Fruit fly (Drosophila melanogaster) whole organism, embryonic: ENCODE measurements around the gene Oseg2.

Experiments
- Antp ChIP-seq: fragments of 200-800 bp; sonication (Bioruptor generic); optimal IDR thresholded peaks from 3 replicates; lab custom pipeline; 2016; ENCODE audit warnings: missing biosample characterization, missing genetic modification characterization
- B-H2 ChIP-seq: fragments of 200-800 bp; sonication (Bioruptor generic); optimal IDR thresholded peaks from 2 replicates; lab custom pipeline; 2018; ENCODE audit warnings: missing biosample characterization, mild to moderate bottlenecking, missing genetic modification characterization
- BtbVII ChIP-seq: fragments of 200-800 bp; sonication (Bioruptor generic); optimal IDR thresholded peaks from 3 replicates; lab custom pipeline; 2017; ENCODE audit warnings: missing biosample characterization, mild to moderate bottlenecking, missing genetic modification characterization
- CG10274 ChIP-seq: fragments of 200-800 bp; sonication (Bioruptor generic); optimal IDR thresholded peaks from 3 replicates; lab custom pipeline; 2017; ENCODE audit warnings: missing biosample characterization, mild to moderate bottlenecking, missing genetic modification characterization
- CG10366 ChIP-seq: fragments of 200-800 bp; sonication (Bioruptor generic); IDR thresholded peaks from 2 replicates; pipeline ENCODE4 v1.3.6; 2022; ENCODE audit warnings: missing biosample characterization, missing genetic modification characterization
- CG11085 ChIP-seq: fragments of 200-800 bp; sonication (Bioruptor generic); IDR thresholded peaks from 2 replicates; pipeline ENCODE4 v1.3.6; 2022; ENCODE audit warnings: missing biosample characterization, missing genetic modification characterization
- CG11504 ChIP-seq: fragments of 200-800 bp; sonication (Bioruptor generic); optimal IDR thresholded peaks from 3 replicates; lab custom pipeline; 2019; ENCODE audit warnings: missing biosample characterization, mild to moderate bottlenecking, missing genetic modification characterization, moderate library complexity
- CG11696 ChIP-seq: fragments of 200-800 bp; sonication (Bioruptor generic); IDR thresholded peaks from 2 replicates; pipeline ENCODE4 v1.3.6; 2022; ENCODE audit warnings: missing biosample characterization, missing genetic modification characterization
- CG12071 ChIP-seq: fragments of 200-800 bp; sonication (Bioruptor generic); optimal IDR thresholded peaks from 3 replicates; lab custom pipeline; 2018; ENCODE audit warnings: missing biosample characterization, mild to moderate bottlenecking, missing genetic modification characterization
- CG12104 ChIP-seq: fragments of 200-800 bp; sonication (Bioruptor generic); optimal IDR thresholded peaks from 3 replicates; lab custom pipeline; 2016; ENCODE audit warnings: missing biosample characterization, missing genetic modification characterization
- CG12942 ChIP-seq: fragments of 200-800 bp; sonication (Bioruptor generic); optimal IDR thresholded peaks from 3 replicates; lab custom pipeline; 2016; ENCODE audit warnings: missing biosample characterization, missing genetic modification characterization
- CG13296 ChIP-seq: fragments of 200-800 bp; sonication (Bioruptor generic); optimal IDR thresholded peaks from 3 replicates; lab custom pipeline; 2018; ENCODE audit warnings: missing biosample characterization, mild to moderate bottlenecking, missing genetic modification characterization
- CG1529 ChIP-seq: fragments of 200-800 bp; sonication (Bioruptor generic); optimal IDR thresholded peaks from 3 replicates; lab custom pipeline; 2018; ENCODE audit warnings: missing biosample characterization, missing genetic modification characterization
- CG15601 ChIP-seq: fragments of 200-800 bp; sonication (Bioruptor generic); optimal IDR thresholded peaks from 3 replicates; lab custom pipeline; 2019; ENCODE audit warnings: missing biosample characterization, mild to moderate bottlenecking, missing genetic modification characterization, moderate library complexity
- CG17359 ChIP-seq: fragments of 200-800 bp; sonication (Bioruptor generic); optimal IDR thresholded peaks from 3 replicates; lab custom pipeline; 2018; ENCODE audit warnings: missing biosample characterization, mild to moderate bottlenecking, missing genetic modification characterization, moderate library complexity
- CG17568 ChIP-seq: fragments of 200-800 bp; sonication (Bioruptor generic); optimal IDR thresholded peaks from 2 replicates; lab custom pipeline; 2018; ENCODE audit warnings: missing biosample characterization, mild to moderate bottlenecking, missing genetic modification characterization, moderate library complexity
- CG18599 ChIP-seq: fragments of 200-800 bp; sonication (Bioruptor generic); optimal IDR thresholded peaks from 3 replicates; lab custom pipeline; 2017; ENCODE audit warnings: missing biosample characterization, missing genetic modification characterization, mild to moderate bottlenecking, moderate library complexity, missing genetic modification reagents
- CG2678 ChIP-seq: fragments of 200-800 bp; sonication (Bioruptor generic); optimal IDR thresholded peaks from 3 replicates; lab custom pipeline; 2019; ENCODE audit warnings: missing biosample characterization, mild to moderate bottlenecking, missing genetic modification characterization, moderate library complexity
- CG2712 ChIP-seq: fragments of 200-800 bp; optimal IDR thresholded peaks from 3 replicates; lab custom pipeline; 2019; ENCODE audit warnings: missing biosample characterization, mild to moderate bottlenecking, missing genetic modification characterization, moderate library complexity
- CG30020 ChIP-seq: fragments of 200-800 bp; optimal IDR thresholded peaks from 2 replicates; lab custom pipeline; 2019; ENCODE audit warnings: missing biosample characterization, mild to moderate bottlenecking, missing genetic modification characterization, moderate library complexity
- CG3065 ChIP-seq: fragments of 200-800 bp; sonication (Bioruptor generic); optimal IDR thresholded peaks from 2 replicates; lab custom pipeline; 2016; ENCODE audit warnings: missing biosample characterization, missing genetic modification characterization
- CG31388 ChIP-seq: fragments of 200-800 bp; sonication (Bioruptor generic); optimal IDR thresholded peaks from 2 replicates; lab custom pipeline; 2016; ENCODE audit warnings: missing biosample characterization, missing genetic modification characterization
- CG31441 ChIP-seq: fragments of 200-800 bp; sonication (Bioruptor generic); IDR thresholded peaks from 2 replicates; pipeline ENCODE4 v1.3.6; 2022; ENCODE audit warnings: missing biosample characterization, missing genetic modification characterization
- CG6765 ChIP-seq: fragments of 200-800 bp; sonication (Bioruptor generic); optimal IDR thresholded peaks from 3 replicates; lab custom pipeline; 2017; ENCODE audit warnings: missing biosample characterization, mild to moderate bottlenecking, missing genetic modification characterization
- CG7357 ChIP-seq: fragments of 200-800 bp; sonication (Bioruptor generic); IDR thresholded peaks from 3 replicates; pipeline ENCODE4 v1.3.6; 2022; ENCODE audit warnings: missing biosample characterization, missing genetic modification characterization
- CG7745 ChIP-seq: fragments of 200-800 bp; sonication (Bioruptor generic); optimal IDR thresholded peaks from 2 replicates; lab custom pipeline; 2018; ENCODE audit warnings: missing biosample characterization, mild to moderate bottlenecking, missing genetic modification characterization, moderate library complexity
- CG7839 ChIP-seq: fragments of 200-800 bp; sonication (Bioruptor generic); optimal IDR thresholded peaks from 3 replicates; lab custom pipeline; 2018; ENCODE audit warnings: missing biosample characterization, mild to moderate bottlenecking, missing genetic modification characterization, moderate library complexity
- CG8478 ChIP-seq: fragments of >200 bp; optimal IDR thresholded peaks from 2 replicates; lab custom pipeline; 2018
- CG9876 ChIP-seq: fragments of 200-800 bp; sonication (Bioruptor generic); optimal IDR thresholded peaks from 2 replicates; lab custom pipeline; 2016; ENCODE audit warnings: missing biosample characterization, missing genetic modification characterization
- Camta ChIP-seq: fragments of 200-800 bp; sonication (Bioruptor generic); optimal IDR thresholded peaks from 2 replicates; lab custom pipeline; 2016; ENCODE audit warnings: missing biosample characterization, missing genetic modification characterization
- HHEX ChIP-seq: fragments of 200-800 bp; sonication (Bioruptor generic); optimal IDR thresholded peaks from 3 replicates; lab custom pipeline; 2017; ENCODE audit warnings: missing biosample characterization, mild to moderate bottlenecking, missing genetic modification characterization, missing genetic modification reagents
- Hr39 ChIP-seq: fragments of >200 bp; optimal IDR thresholded peaks from 2 replicates; lab custom pipeline; 2017
- Meics ChIP-seq: fragments of 200-800 bp; sonication (Bioruptor generic); optimal IDR thresholded peaks from 2 replicates; lab custom pipeline; 2017; ENCODE audit warnings: missing biosample characterization, mild to moderate bottlenecking, missing genetic modification characterization
- Neu2 ChIP-seq: fragments of 200-800 bp; sonication (Bioruptor generic); optimal IDR thresholded peaks from 3 replicates; lab custom pipeline; 2016; ENCODE audit warnings: missing biosample characterization, missing genetic modification characterization, borderline replicate concordance
- Nf-YB ChIP-seq: fragments of 200-800 bp; sonication (Bioruptor generic); optimal IDR thresholded peaks from 3 replicates; lab custom pipeline; 2019; ENCODE audit warnings: missing biosample characterization, mild to moderate bottlenecking, missing genetic modification characterization, moderate library complexity
- Side ChIP-seq: fragments of 200-800 bp; sonication (Bioruptor generic); optimal IDR thresholded peaks from 2 replicates; lab custom pipeline; 2016; ENCODE audit warnings: missing biosample characterization, missing genetic modification characterization
- Xbp1 ChIP-seq: fragments of 200-800 bp; sonication (Bioruptor generic); optimal IDR thresholded peaks from 3 replicates; lab custom pipeline; 2016; ENCODE audit warnings: missing biosample characterization, mild to moderate bottlenecking, missing genetic modification characterization
- Xrp1 ChIP-seq: fragments of 200-800 bp; sonication (Bioruptor generic); IDR thresholded peaks from 2 replicates; pipeline ENCODE4 v1.3.6; 2022; ENCODE audit warnings: missing biosample characterization, missing genetic modification characterization
- bcd ChIP-seq: fragments of 200-800 bp; sonication (Bioruptor generic); optimal IDR thresholded peaks from 2 replicates; lab custom pipeline; 2017; ENCODE audit warnings: missing biosample characterization, mild to moderate bottlenecking, missing genetic modification characterization
- btn ChIP-seq: fragments of 200-800 bp; sonication (Bioruptor generic); optimal IDR thresholded peaks from 2 replicates; lab custom pipeline; 2016; ENCODE audit warnings: missing biosample characterization, missing genetic modification characterization
- crp ChIP-seq, 2 experiments: fragments of 200-800 bp; sonication (Bioruptor generic); optimal IDR thresholded peaks; 2 replicates in 1 of 2; 3 replicates in 1 of 2; lab custom pipeline; 2017; ENCODE audit warnings: missing biosample characterization in 2 of 2, missing genetic modification characterization in 2 of 2, mild to moderate bottlenecking in 1 of 2, moderate library complexity in 1 of 2
- kah ChIP-seq: fragments of 200-800 bp; sonication (Bioruptor generic); optimal IDR thresholded peaks from 2 replicates; lab custom pipeline; 2018; ENCODE audit warnings: missing biosample characterization, mild to moderate bottlenecking, missing genetic modification characterization
- lab ChIP-seq: fragments of 200-800 bp; sonication (Bioruptor generic); optimal IDR thresholded peaks from 3 replicates; lab custom pipeline; 2017; ENCODE audit warnings: missing biosample characterization, missing genetic modification characterization, mild to moderate bottlenecking, moderate library complexity, missing genetic modification reagents
- lov ChIP-seq, 2 experiments: fragments of 200-800 bp in 1 of 2; fragments of >200 bp in 1 of 2; sonication (Bioruptor generic) in 1 of 2; IDR thresholded peaks in 1 of 2; optimal IDR thresholded peaks in 1 of 2; 2 replicates in 1 of 2; 3 replicates in 1 of 2; pipeline versions ENCODE4 v1.3.6 to Lab custom; 2017 to 2022; ENCODE audit warnings: missing biosample characterization in 1 of 2, missing genetic modification characterization in 1 of 2
- phol ChIP-seq: fragments of 200-800 bp; sonication (Bioruptor generic); optimal IDR thresholded peaks from 3 replicates; lab custom pipeline; 2018; ENCODE audit warnings: missing biosample characterization, mild to moderate bottlenecking, missing genetic modification characterization, moderate library complexity
- pita ChIP-seq: fragments of 200-800 bp; sonication (Bioruptor generic); optimal IDR thresholded peaks from 2 replicates; lab custom pipeline; 2017; ENCODE audit warnings: missing biosample characterization, mild to moderate bottlenecking, missing genetic modification characterization
- pnt ChIP-seq: fragments of 200-800 bp; sonication (Bioruptor generic); optimal IDR thresholded peaks from 3 replicates; lab custom pipeline; 2016; ENCODE audit warnings: missing biosample characterization, missing genetic modification characterization
- ro ChIP-seq: fragments of 200-800 bp; sonication (Bioruptor generic); IDR thresholded peaks from 2 replicates; pipeline ENCODE4 v1.3.6; 2022; ENCODE audit warnings: missing biosample characterization, missing genetic modification characterization
- salm ChIP-seq: fragments of 200-800 bp; sonication (Bioruptor generic); optimal IDR thresholded peaks from 2 replicates; lab custom pipeline; 2018; ENCODE audit warnings: missing biosample characterization, mild to moderate bottlenecking, missing genetic modification characterization
- so ChIP-seq: fragments of 200-800 bp; sonication (Bioruptor generic); IDR thresholded peaks from 3 replicates; pipeline ENCODE4 v1.3.6; 2022; ENCODE audit warnings: missing biosample characterization, missing genetic modification characterization

Gene Oseg2

DNA sequence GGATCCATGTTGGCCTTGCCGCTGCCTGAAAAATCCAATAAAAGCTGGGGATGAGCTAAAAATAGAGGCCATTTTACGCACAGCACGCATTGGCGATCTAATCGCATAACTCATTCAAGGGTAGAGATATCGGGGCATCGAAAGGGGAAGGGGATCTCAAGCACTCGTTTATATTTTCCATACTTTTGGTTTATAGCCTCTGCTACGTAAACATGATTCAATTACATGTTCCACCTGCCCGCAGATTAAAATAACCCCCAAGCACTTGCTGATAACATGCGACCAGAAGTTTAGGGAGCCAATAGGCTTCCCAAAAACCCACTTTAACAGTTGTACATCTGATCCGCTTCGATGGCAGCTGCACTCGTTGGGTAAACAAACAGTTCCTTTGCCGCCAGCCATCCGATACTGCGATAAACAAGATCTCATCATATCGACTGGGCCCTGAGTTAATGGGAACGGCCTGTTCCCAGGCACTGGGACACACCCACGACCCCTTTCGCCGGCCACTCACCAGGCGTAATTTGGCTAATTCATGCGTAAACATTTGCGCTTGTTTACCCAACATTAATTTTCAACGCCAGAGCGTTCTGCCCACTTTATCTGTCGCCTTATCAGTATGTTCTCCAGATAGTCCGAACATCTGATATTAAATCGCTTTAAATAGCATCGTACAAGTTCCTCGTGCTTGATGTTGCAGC, 24.7 kb downstream of the Oseg2 start (continued):
- TF ChIP-seq ro, result no peak
- TF ChIP-seq Xrp1 (GFP tag; lab: Robert Waterston, UW), result no peak
- no peak for TF ChIP-seq BtbVII (GFP tag; lab: Kevin White, UChicago)
- no peak for TF ChIP-seq Neu2 (GFP tag; lab: Kevin White, UChicago)
- TF ChIP-seq CG17568 (GFP tag; lab: Kevin White, UChicago), result no peak
- TF ChIP-seq B-H2 (GFP tag; lab: Kevin White, UChicago), result no peak
- TF ChIP-seq kah (GFP tag; lab: Kevin White, UChicago), result no peak
- TF ChIP-seq bcd (GFP tag; lab: Kevin White, UChicago), result no peak
- TF ChIP-seq CG15601, result no peak
- no peak for TF ChIP-seq Side (GFP tag; lab: Kevin White, UChicago)
- TF ChIP-seq Nf-YB (GFP tag; lab: Kevin White, UChicago), result no peak
- no peak for TF ChIP-seq CG10366
- no peak for TF ChIP-seq Hr39 (lab: Kevin White, UChicago)
- no peak for TF ChIP-seq crp (GFP tag; optimal IDR thresholded peaks at IDR 0.05; lab: Kevin White, UChicago)
- TF ChIP-seq CG12104, result no peak
- no peak for TF ChIP-seq CG31388 (GFP tag; lab: Kevin White, UChicago)
- no peak for TF ChIP-seq Camta (GFP tag; lab: Kevin White, UChicago)
- TF ChIP-seq Xbp1, result no peak
- no peak for TF ChIP-seq CG10274 (GFP tag; lab: Kevin White, UChicago)
- peak; percentile 53 for TF ChIP-seq CG6765 (GFP tag; lab: Kevin White, UChicago)
- TF ChIP-seq lov (optimal IDR thresholded peaks at IDR 0.05; lab: Kevin White, UChicago), result no peak
- no peak for TF ChIP-seq lov (GFP tag; IDR thresholded peaks at IDR 0.05; lab: Robert Waterston, UW)
- no peak for TF ChIP-seq CG11504
- TF ChIP-seq CG9876 (GFP tag; lab: Kevin White, UChicago), result no peak
- no peak for TF ChIP-seq CG8478 (lab: Kevin White, UChicago)
- no peak for TF ChIP-seq CG11085 (GFP tag; lab: Robert Waterston, UW)
- TF ChIP-seq CG12071 (GFP tag; lab: Kevin White, UChicago), result peak; percentile 50
- no peak for TF ChIP-seq CG2712 (tag; lab: Kevin White, UChicago)
- TF ChIP-seq CG7839 (tag; lab: Kevin White, UChicago), result no peak
- 0 out of 3 replicates have a peak, but pooled peaks have one; percentile 16 for TF ChIP-seq so (GFP tag; lab: Robert Waterston, UW)
- TF ChIP-seq lab (GFP tag; lab: Kevin White, UChicago), result peak; percentile 54
- no peak for TF ChIP-seq phol (tag; lab: Kevin White, UChicago)
- TF ChIP-seq pnt (GFP tag; lab: Kevin White, UChicago), result no peak
- no peak for TF ChIP-seq CG12942 (GFP tag; lab: Kevin White, UChicago)
- no peak for TF ChIP-seq salm (tag; lab: Kevin White, UChicago)
- peak; percentile 53 for TF ChIP-seq CG13296 (GFP tag; lab: Kevin White, UChicago)
- TF ChIP-seq CG17359 (tag; lab: Kevin White, UChicago), result no peak
- no peak for TF ChIP-seq pita (GFP tag; lab: Kevin White, UChicago)
- no peak for TF ChIP-seq CG2678 (tag; lab: Kevin White, UChicago)
- no peak for TF ChIP-seq CG1529 (GFP tag; lab: Kevin White, UChicago)
- no peak for TF ChIP-seq btn
- no peak for TF ChIP-seq CG7745 (tag; lab: Kevin White, UChicago)
- TF ChIP-seq CG30020 (tag; lab: Kevin White, UChicago), result no peak
- no peak for TF ChIP-seq CG7357
- TF ChIP-seq HHEX (GFP tag; lab: Kevin White, UChicago), result peak; percentile 10
- TF ChIP-seq Meics, result peak; percentile 41
- no peak for TF ChIP-seq CG11696 (GFP tag; lab: Robert Waterston, UW)
- TF ChIP-seq CG18599 (GFP tag; lab: Kevin White, UChicago), result peak; percentile 62
- no peak for TF ChIP-seq Antp
- TF ChIP-seq CG3065 (GFP tag; lab: Kevin White, UChicago), result no peak
- TF ChIP-seq CG31441 (GFP tag; lab: Robert Waterston, UW), result no peak
